Worm (Caenorhabditis elegans) whole organism, L2 larva: ENCODE data around the gene ZK632.4.

Experiments
- C34F6.9 ChIP-seq: fragments of 150-350 bp; optimal IDR thresholded peaks from 2 replicates; lab custom pipeline; 2014; ENCODE audit warnings: missing biosample characterization, missing genetic modification characterization
- F13H6.1 ChIP-seq: sonication (generic microtip); optimal IDR thresholded peaks from 2 replicates; lab custom pipeline; 2016; ENCODE audit warnings: missing genetic modification characterization, missing compliant biosample characterization
- R02D3.7 ChIP-seq: fragments of 150-350 bp; optimal IDR thresholded peaks from 2 replicates; lab custom pipeline; 2014; ENCODE audit warnings: missing biosample characterization, missing genetic modification characterization
- Y55F3AM.14 ChIP-seq: fragments of 200-800 bp; sonication (Bioruptor generic); optimal IDR thresholded peaks from 2 replicates; lab custom pipeline; 2018; ENCODE audit warnings: mild to moderate bottlenecking, missing genetic modification characterization, missing compliant biosample characterization
- ZK546.5 ChIP-seq: sonication (generic microtip); optimal IDR thresholded peaks from 2 replicates; lab custom pipeline; 2017; ENCODE audit warnings: missing biosample characterization, missing genetic modification characterization
- alr-1 ChIP-seq: fragments of 150-350 bp; optimal IDR thresholded peaks from 2 replicates; lab custom pipeline; 2014; ENCODE audit warnings: missing biosample characterization, missing genetic modification characterization
- aly-2 ChIP-seq: fragments of 150-350 bp; optimal IDR thresholded peaks from 2 replicates; lab custom pipeline; 2014; ENCODE audit warnings: missing biosample characterization, missing genetic modification characterization
- ama-1 ChIP-seq: fragments of 150-350 bp; optimal IDR thresholded peaks from 2 replicates; lab custom pipeline; 2018; ENCODE audit warnings: inconsistent platforms
- blmp-1 ChIP-seq: sonication (generic microtip); optimal IDR thresholded peaks from 2 replicates; lab custom pipeline; 2017; ENCODE audit warnings: missing genetic modification characterization, mild to moderate bottlenecking, missing compliant biosample characterization, antibody characterized with exemption, moderate library complexity; ENCODE audit not compliant: insufficient read depth
- ceh-16 ChIP-seq: fragments of 150-350 bp; optimal IDR thresholded peaks from 2 replicates; lab custom pipeline; 2014; ENCODE audit warnings: missing biosample characterization, missing genetic modification characterization
- crh-2 ChIP-seq: sonication (generic microtip); optimal IDR thresholded peaks from 2 replicates; lab custom pipeline; 2017; ENCODE audit warnings: missing biosample characterization, missing genetic modification characterization
- dmd-4 ChIP-seq: sonication (generic microtip); optimal IDR thresholded peaks from 2 replicates; lab custom pipeline; 2017; ENCODE audit warnings: missing biosample characterization, missing genetic modification characterization
- egl-27 ChIP-seq: sonication (generic microtip); optimal IDR thresholded peaks from 3 replicates; lab custom pipeline; 2017; ENCODE audit warnings: missing biosample characterization, missing genetic modification reagents, missing genetic modification characterization
- elt-3 ChIP-seq: sonication (generic microtip); optimal IDR thresholded peaks from 2 replicates; lab custom pipeline; 2017; ENCODE audit warnings: missing biosample characterization, missing genetic modification characterization
- fos-1 ChIP-seq: fragments of 150-350 bp; optimal IDR thresholded peaks from 2 replicates; lab custom pipeline; 2014; ENCODE audit warnings: missing biosample characterization, missing genetic modification characterization
- lin-11 ChIP-seq: fragments of 150-350 bp; sonication (generic microtip); optimal IDR thresholded peaks from 2 replicates; lab custom pipeline; 2014; ENCODE audit warnings: missing biosample characterization, missing genetic modification characterization, inconsistent platforms, mixed read lengths
- lin-39 ChIP-seq: fragments of 150-350 bp; optimal IDR thresholded peaks from 2 replicates; lab custom pipeline; 2014; ENCODE audit warnings: missing biosample characterization, missing genetic modification reagents, missing genetic modification characterization
- lsy-2 ChIP-seq, 2 experiments: fragments of 150-350 bp in 1 of 2; sonication (generic microtip) in 1 of 2; optimal IDR thresholded peaks; 2 replicates each; lab custom pipeline; 2014 to 2017; ENCODE audit warnings: missing biosample characterization in 2 of 2, missing genetic modification characterization in 2 of 2
- mab-5 ChIP-seq: fragments of 150-350 bp; optimal IDR thresholded peaks from 2 replicates; lab custom pipeline; 2014; ENCODE audit warnings: missing biosample characterization, missing genetic modification characterization
- mbf-1 ChIP-seq: sonication (generic microtip); optimal IDR thresholded peaks from 2 replicates; lab custom pipeline; 2017; ENCODE audit warnings: missing biosample characterization, missing genetic modification characterization
- nhr-10 ChIP-seq: sonication (generic microtip); optimal IDR thresholded peaks from 2 replicates; lab custom pipeline; 2017; ENCODE audit warnings: missing biosample characterization, missing genetic modification characterization
- nhr-12 ChIP-seq: fragments of 150-350 bp; optimal IDR thresholded peaks from 2 replicates; lab custom pipeline; 2014; ENCODE audit warnings: missing biosample characterization, missing genetic modification characterization
- nhr-129 ChIP-seq: fragments of 150-350 bp; optimal IDR thresholded peaks from 2 replicates; lab custom pipeline; 2014; ENCODE audit warnings: missing biosample characterization, missing genetic modification characterization
- nhr-21 ChIP-seq: fragments of 150-350 bp; optimal IDR thresholded peaks from 2 replicates; lab custom pipeline; 2014; ENCODE audit warnings: missing biosample characterization, missing genetic modification characterization
- nhr-23 ChIP-seq: fragments of 150-350 bp; optimal IDR thresholded peaks from 2 replicates; lab custom pipeline; 2014; ENCODE audit warnings: missing biosample characterization, missing genetic modification reagents, missing genetic modification characterization
- nhr-237 ChIP-seq: fragments of 150-350 bp; optimal IDR thresholded peaks from 2 replicates; lab custom pipeline; 2014; ENCODE audit warnings: missing biosample characterization, missing genetic modification characterization
- nhr-6 ChIP-seq: fragments of 150-350 bp; optimal IDR thresholded peaks from 2 replicates; lab custom pipeline; 2014; ENCODE audit warnings: missing biosample characterization, missing genetic modification characterization
- nhr-77 ChIP-seq: fragments of 150-350 bp; optimal IDR thresholded peaks from 2 replicates; lab custom pipeline; 2014; ENCODE audit warnings: missing biosample characterization, missing genetic modification characterization
- peb-1 ChIP-seq: fragments of 150-350 bp; optimal IDR thresholded peaks from 2 replicates; lab custom pipeline; 2014; ENCODE audit warnings: missing biosample characterization, missing genetic modification characterization
- sem-4 ChIP-seq: fragments of 150-350 bp; optimal IDR thresholded peaks from 2 replicates; lab custom pipeline; 2014; ENCODE audit warnings: missing biosample characterization, missing genetic modification reagents, missing genetic modification characterization
- skn-1 ChIP-seq: sonication (generic microtip); optimal IDR thresholded peaks from 2 replicates; lab custom pipeline; 2017; ENCODE audit warnings: missing biosample characterization, missing genetic modification characterization
- sma-9 ChIP-seq, 2 experiments: fragments of 150-350 bp in 1 of 2; sonication (generic microtip) in 1 of 2; optimal IDR thresholded peaks; 2 replicates each; lab custom pipeline; 2014 to 2016; ENCODE audit warnings: missing genetic modification characterization in 2 of 2, mild to moderate bottlenecking in 1 of 2, missing biosample characterization in 1 of 2, missing compliant biosample characterization in 1 of 2, missing genetic modification reagents in 1 of 2, moderate library complexity in 1 of 2
- snpc-4 ChIP-seq: fragments of 150-350 bp; optimal IDR thresholded peaks from 2 replicates; lab custom pipeline; 2014; ENCODE audit warnings: missing biosample characterization, missing genetic modification characterization
- unc-39 ChIP-seq: fragments of 150-350 bp; optimal IDR thresholded peaks from 2 replicates; lab custom pipeline; 2014; ENCODE audit warnings: missing biosample characterization, missing genetic modification characterization
- unc-55 ChIP-seq: fragments of 150-350 bp; sonication (generic microtip); optimal IDR thresholded peaks from 3 replicates; lab custom pipeline; 2014; ENCODE audit warnings: missing biosample characterization, missing genetic modification reagents, missing genetic modification characterization
- zag-1 ChIP-seq: fragments of 150-350 bp; optimal IDR thresholded peaks from 2 replicates; lab custom pipeline; 2014; ENCODE audit warnings: missing biosample characterization, missing genetic modification characterization
- ztf-1 ChIP-seq: fragments of 200-800 bp; sonication (Bioruptor generic); conservative IDR thresholded peaks from 2 replicates; pipeline ENCODE4 v1.3.6; 2022; ENCODE audit warnings: missing genetic modification characterization, missing compliant biosample characterization
- ztf-4 ChIP-seq: fragments of 150-350 bp; optimal IDR thresholded peaks from 2 replicates; lab custom pipeline; 2014; ENCODE audit warnings: missing biosample characterization, missing genetic modification characterization

Gene ZK632.4

ce11 chrIII:9817894-9818293 is 10.6 kb upstream of the ZK632.4 start:
- TF ChIP-seq lsy-2 (tag; optimal IDR thresholded peaks at IDR 0.05; lab: Kevin White, UChicago): peak in 1 of 2 experiments; percentile 70
- TF ChIP-seq peb-1 (tag; lab: Kevin White, UChicago): no peak

- TF ChIP-seq nhr-10: no peak
- peak; percentile 31 for TF ChIP-seq ama-1
- no peak for TF ChIP-seq Y55F3AM.14 (GFP tag; lab: Kevin White, UChicago)
- no peak for TF ChIP-seq nhr-77 (tag; lab: Kevin White, UChicago)
- no peak for TF ChIP-seq zag-1 (tag; lab: Kevin White, UChicago)
- no peak for TF ChIP-seq nhr-6 (tag; lab: Kevin White, UChicago)
- TF ChIP-seq mab-5 (tag; lab: Kevin White, UChicago): no peak
- no peak for TF ChIP-seq nhr-23 (tag; lab: Kevin White, UChicago)
- TF ChIP-seq skn-1 (tag; lab: Kevin White, UChicago): no peak
- no peak for TF ChIP-seq unc-39 (tag; lab: Kevin White, UChicago)
- no peak for TF ChIP-seq nhr-12
- no peak for TF ChIP-seq fos-1 (tag; lab: Kevin White, UChicago)
- no peak for TF ChIP-seq aly-2 (tag; lab: Kevin White, UChicago)
- peak; percentile 49 for TF ChIP-seq unc-55 (GFP tag; lab: Kevin White, UChicago)
- TF ChIP-seq R02D3.7 (tag; lab: Kevin White, UChicago): no peak
- no peak for TF ChIP-seq sma-9 (GFP tag; optimal IDR thresholded peaks at IDR 0.05; lab: Kevin White, UChicago)
- no peak for TF ChIP-seq sma-9 (tag; optimal IDR thresholded peaks at IDR 0.05; lab: Kevin White, UChicago)
- peak; percentile 34 for TF ChIP-seq lin-11 (tag; lab: Kevin White, UChicago)
- TF ChIP-seq crh-2 (tag; lab: Kevin White, UChicago): peak; percentile 10
- peak; percentile 1 for TF ChIP-seq F13H6.1 (tag; lab: Kevin White, UChicago)
- peak; percentile 52 for TF ChIP-seq nhr-129 (tag; lab: Kevin White, UChicago)
- peak; percentile 51 for TF ChIP-seq C34F6.9
- no peak for TF ChIP-seq dmd-4 (tag; lab: Kevin White, UChicago)
- no peak for TF ChIP-seq lin-39 (tag; lab: Kevin White, UChicago)
- no peak for TF ChIP-seq nhr-21 (tag; lab: Kevin White, UChicago)
- no peak for TF ChIP-seq mbf-1 (tag; lab: Kevin White, UChicago)
- no peak for TF ChIP-seq nhr-237
- TF ChIP-seq sem-4 (tag; lab: Kevin White, UChicago): no peak
- peak; percentile 11 for TF ChIP-seq lsy-2 (tag; optimal IDR thresholded peaks at IDR 0.05; lab: Kevin White, UChicago)
- TF ChIP-seq ztf-1 (GFP tag; lab: Robert Waterston, UW): no peak
- TF ChIP-seq peb-1 (tag; lab: Kevin White, UChicago): no peak
- TF ChIP-seq snpc-4: no peak
- no peak for TF ChIP-seq alr-1 (tag; lab: Kevin White, UChicago)
- no peak for TF ChIP-seq ceh-16
- TF ChIP-seq blmp-1: no peak
- peak; percentile 21 for TF ChIP-seq ztf-4 (tag; lab: Kevin White, UChicago)
- TF ChIP-seq, all 48 proteins: peak for 9
Measured at ce11 chrIII:9817087-9817612, 9.9 kb upstream of the ZK632.4 start, which contains the start of gene cnx-1. Gene cnx-1, minus strand, starts transcription at chrIII:9817137.

ce11 chrIII:9813146-9813545 is 5.9 kb upstream of the ZK632.4 start, which contains the start of gene ZK632.14:
Gene ZK632.14, plus strand, starts transcription at chrIII:9813446.
- TF ChIP-seq snpc-4: no peak
- TF ChIP-seq zag-1 (tag; lab: Kevin White, UChicago): no peak
- TF ChIP-seq mab-5 (tag; lab: Kevin White, UChicago): no peak
- no peak for TF ChIP-seq ZK546.5
- no peak for TF ChIP-seq elt-3 (tag; lab: Kevin White, UChicago)
- no peak for TF ChIP-seq egl-27 (tag; lab: Kevin White, UChicago)
- no peak for TF ChIP-seq ama-1
- no peak for TF ChIP-seq unc-55 (GFP tag; lab: Kevin White, UChicago)
- no peak for TF ChIP-seq nhr-12
- no peak for TF ChIP-seq aly-2 (tag; lab: Kevin White, UChicago)
- no peak for TF ChIP-seq Y55F3AM.14 (GFP tag; lab: Kevin White, UChicago)
- TF ChIP-seq, all 48 proteins: peak for 0
